Fruit fly (Drosophila melanogaster): ENCODE data around the gene aus.
A peak's percentile ranks its signal among the peaks of the same experiment; 100 is the strongest.

The aus gene

DNA sequence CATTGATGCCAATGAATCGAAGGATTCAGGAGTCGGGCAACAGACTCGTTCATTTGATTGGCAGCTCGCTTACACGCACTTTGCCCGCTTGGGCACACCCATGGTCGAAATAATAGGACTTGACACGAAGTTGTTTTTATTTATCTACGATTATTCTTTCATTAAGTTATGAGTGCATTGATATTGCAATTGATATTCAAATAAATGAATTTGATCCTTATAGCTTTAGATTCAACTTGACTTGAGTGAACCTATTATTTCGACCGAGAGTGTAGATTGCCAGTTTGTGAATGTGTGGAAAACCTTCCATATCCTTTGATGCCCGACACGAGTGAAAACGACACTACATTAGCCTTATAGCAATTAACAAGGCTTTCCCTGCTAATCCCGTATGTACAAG, 18.9 kb downstream of the aus start (continued):
- no peak for TF ChIP-seq kni (GFP tag; optimal IDR thresholded peaks at IDR 0.05)
- TF ChIP-seq Side (GFP tag; optimal IDR thresholded peaks at IDR 0.05): peak; percentile 39
- TF ChIP-seq CG7556 (GFP tag; optimal IDR thresholded peaks at IDR 0.05): peak; percentile 57
- TF ChIP-seq Nf-YA (GFP tag; IDR thresholded peaks at IDR 0.05): no peak
- no peak for TF ChIP-seq chinmo (GFP tag; IDR thresholded peaks at IDR 0.05; ENCODE audit: partially characterized antibody)
- no peak for TF ChIP-seq CG8478 (optimal IDR thresholded peaks at IDR 0.05)
- TF ChIP-seq az2 (GFP tag; optimal IDR thresholded peaks at IDR 0.05): peak; percentile 47
- peak; percentile 19 for TF ChIP-seq Sry-δ (GFP tag; optimal IDR thresholded peaks at IDR 0.05)
- no peak for TF ChIP-seq Dp (GFP tag; optimal IDR thresholded peaks at IDR 0.05)
- TF ChIP-seq ara (GFP tag; IDR thresholded peaks at IDR 0.05): peak; percentile 72
- TF ChIP-seq lmd (GFP tag; IDR thresholded peaks at IDR 0.05): no peak
- peak; percentile 77 for TF ChIP-seq gem (tag; optimal IDR thresholded peaks at IDR 0.05)
- TF ChIP-seq fru (optimal IDR thresholded peaks at IDR 0.05): no peak
- TF ChIP-seq CG7372 (GFP tag; IDR thresholded peaks at IDR 0.05): no peak
- TF ChIP-seq E2f2 (GFP tag; IDR thresholded peaks at IDR 0.05): peak; percentile 33; the same call in 1 of the 2 replicates
- TF ChIP-seq kay (GFP tag; optimal IDR thresholded peaks at IDR 0.05): no peak
- TF ChIP-seq CG17359 (tag; optimal IDR thresholded peaks at IDR 0.05): no peak
- no peak for TF ChIP-seq bab2 (GFP tag; optimal IDR thresholded peaks at IDR 0.05)
- peak; percentile 37 for TF ChIP-seq Sox100B (GFP tag; optimal IDR thresholded peaks at IDR 0.05)
- TF ChIP-seq schlank (tag; optimal IDR thresholded peaks at IDR 0.05): no peak
- no peak for TF ChIP-seq crol (GFP tag; IDR thresholded peaks at IDR 0.05)
- peak in 1 of 3 experiments; percentile 67 for TF ChIP-seq lola (GFP tag; optimal IDR thresholded peaks at IDR 0.05)
- TF ChIP-seq ftz-f1 (GFP tag; optimal IDR thresholded peaks at IDR 0.05): no peak
- TF ChIP-seq CG30020 (tag; optimal IDR thresholded peaks at IDR 0.05): peak; percentile 6
- peak; percentile 17 for TF ChIP-seq CG10462 (GFP tag; optimal IDR thresholded peaks at IDR 0.05)
- peak; percentile 25 for TF ChIP-seq CG8089 (GFP tag; optimal IDR thresholded peaks at IDR 0.05)
- TF ChIP-seq Hmx (GFP tag; optimal IDR thresholded peaks at IDR 0.05): no peak
- peak; percentile 8 for TF ChIP-seq CG10267 (tag; optimal IDR thresholded peaks at IDR 0.05)
- no peak; the same call in 1 of the 2 replicates for TF ChIP-seq sob (GFP tag; IDR thresholded peaks at IDR 0.05)
- peak; percentile 24 for TF ChIP-seq CG1529 (GFP tag; optimal IDR thresholded peaks at IDR 0.05)
- no peak; the same call in 1 of the 2 replicates for TF ChIP-seq CG32532 (GFP tag; IDR thresholded peaks at IDR 0.05)
- 0 out of 3 replicates have a peak, but pooled peaks have one; percentile 20 for TF ChIP-seq CG6175 (GFP tag; IDR thresholded peaks at IDR 0.05)
- peak; percentile 43 for TF ChIP-seq gsb-n (tag; optimal IDR thresholded peaks at IDR 0.05)
- peak; percentile 46; the same call in 1 of the 2 replicates for TF ChIP-seq E2f1 (GFP tag; IDR thresholded peaks at IDR 0.05)
- TF ChIP-seq CG15601 (tag; optimal IDR thresholded peaks at IDR 0.05): peak; percentile 52
- TF ChIP-seq MBD-R2 (GFP tag; IDR thresholded peaks at IDR 0.05): no peak; the same call in 1 of the 2 replicates
- no peak for TF ChIP-seq CG16779 (GFP tag; IDR thresholded peaks at IDR 0.05)
- TF ChIP-seq CG15073 (GFP tag; optimal IDR thresholded peaks at IDR 0.05): no peak
- TF ChIP-seq sima (GFP tag; optimal IDR thresholded peaks at IDR 0.05): no peak
- no peak for TF ChIP-seq sqz (GFP tag; optimal IDR thresholded peaks at IDR 0.05)
- TF ChIP-seq CG3065 (GFP tag; optimal IDR thresholded peaks at IDR 0.05): no peak
- no peak for TF ChIP-seq bigmax (GFP tag; optimal IDR thresholded peaks at IDR 0.05)
- no peak for TF ChIP-seq fd64A (GFP tag; optimal IDR thresholded peaks at IDR 0.05)
- peak; percentile 1 for TF ChIP-seq CG13894 (tag; optimal IDR thresholded peaks at IDR 0.05)
- TF ChIP-seq NC2α (GFP tag; optimal IDR thresholded peaks at IDR 0.05): no peak
- TF ChIP-seq tx (GFP tag; optimal IDR thresholded peaks at IDR 0.05): no peak
- TF ChIP-seq CG30431 (GFP tag; optimal IDR thresholded peaks at IDR 0.05): peak; percentile 50
- peak; percentile 1 for TF ChIP-seq CG6654 (GFP tag; optimal IDR thresholded peaks at IDR 0.05)
- peak; percentile 24 for TF ChIP-seq Hr3 (GFP tag; optimal IDR thresholded peaks at IDR 0.05)
- TF ChIP-seq sisA (GFP tag; IDR thresholded peaks at IDR 0.05): no peak
- TF ChIP-seq fd102C (GFP tag; optimal IDR thresholded peaks at IDR 0.05): peak; percentile 51
- TF ChIP-seq so (GFP tag; IDR thresholded peaks at IDR 0.05): peak; percentile 62; the same call in 2 of the 3 replicates
- TF ChIP-seq CG8765 (GFP tag; IDR thresholded peaks at IDR 0.05): no peak

Data from whole organism, embryonic.